Worm (Caenorhabditis elegans) whole organism, L4 larva: ENCODE results near the gene mrps-12.

Experiments used
- R02D3.7 ChIP-seq: fragments of 150-350 bp; sonication (generic microtip); optimal IDR thresholded peaks from 3 replicates; lab custom pipeline; 2014; ENCODE audit warnings: missing biosample characterization, missing genetic modification characterization
- lin-38 ChIP-seq: fragments of 200-800 bp; sonication (Bioruptor generic); IDR thresholded peaks from 2 replicates; pipeline ENCODE4 v1.3.6; 2022; ENCODE audit warnings: missing genetic modification reagents, missing genetic modification characterization, missing compliant biosample characterization
- nhr-76 ChIP-seq: fragments of 150-350 bp; optimal IDR thresholded peaks from 2 replicates; lab custom pipeline; 2014; ENCODE audit warnings: missing biosample characterization, missing genetic modification characterization
- pha-4 ChIP-seq, 2 experiments: fragments of 150-350 bp in 1 of 2; fragments of 200-800 bp in 1 of 2; sonication (Bioruptor generic) in 1 of 2; IDR thresholded peaks in 1 of 2; optimal IDR thresholded peaks in 1 of 2; 2 replicates each; pipeline versions ENCODE4 v1.3.6 to Lab custom; 2014 to 2022; ENCODE audit warnings: missing genetic modification characterization in 2 of 2, missing genetic modification reagents in 2 of 2, missing biosample characterization in 1 of 2, missing compliant biosample characterization in 1 of 2

- no peak for TF ChIP-seq R02D3.7 (tag; lab: Kevin White, UChicago)
- TF ChIP-seq lin-38 (GFP tag; lab: Robert Waterston, UW) = no peak
- no peak for TF ChIP-seq nhr-76 (tag; lab: Kevin White, UChicago)
- no peak for TF ChIP-seq pha-4 (GFP tag; IDR thresholded peaks at IDR 0.05; lab: Robert Waterston, UW)
- no peak for TF ChIP-seq pha-4 (tag; optimal IDR thresholded peaks at IDR 0.05; lab: Kevin White, UChicago)
Observed at ce11 chrV:20814424-20814823, 23.5 kb upstream of the mrps-12 start, which contains the start of gene Y44A6D.7.
